Fruit fly (Drosophila melanogaster) whole organism, embryonic: Measurements from ENCODE around the gene IFT54.

Source experiments
- CG10209 ChIP-seq: fragments of 200-800 bp; sonication (Bioruptor generic); optimal IDR thresholded peaks from 3 replicates; lab custom pipeline; 2017; ENCODE audit warnings: missing biosample characterization, mild to moderate bottlenecking, missing genetic modification characterization, missing genetic modification reagents
- CG11696 ChIP-seq: fragments of 200-800 bp; sonication (Bioruptor generic); IDR thresholded peaks from 2 replicates; pipeline ENCODE4 v1.3.6; 2022; ENCODE audit warnings: missing biosample characterization, missing genetic modification characterization
- CG12219 ChIP-seq: fragments of 200-800 bp; sonication (Bioruptor generic); optimal IDR thresholded peaks from 3 replicates; lab custom pipeline; 2018; ENCODE audit warnings: missing biosample characterization, mild to moderate bottlenecking, missing genetic modification characterization
- CG12942 ChIP-seq: fragments of 200-800 bp; sonication (Bioruptor generic); optimal IDR thresholded peaks from 3 replicates; lab custom pipeline; 2016; ENCODE audit warnings: missing biosample characterization, missing genetic modification characterization
- CG13296 ChIP-seq: fragments of 200-800 bp; sonication (Bioruptor generic); optimal IDR thresholded peaks from 3 replicates; lab custom pipeline; 2018; ENCODE audit warnings: missing biosample characterization, mild to moderate bottlenecking, missing genetic modification characterization
- CG14441 ChIP-seq: fragments of 200-800 bp; sonication (Bioruptor generic); IDR thresholded peaks from 2 replicates; pipeline ENCODE4 v1.3.6; 2022; ENCODE audit warnings: missing biosample characterization, missing genetic modification characterization
- CG15011 ChIP-seq: fragments of 200-800 bp; sonication (Bioruptor generic); optimal IDR thresholded peaks from 3 replicates; lab custom pipeline; 2018; ENCODE audit warnings: missing biosample characterization, mild to moderate bottlenecking, missing genetic modification characterization
- CG1529 ChIP-seq: fragments of 200-800 bp; sonication (Bioruptor generic); optimal IDR thresholded peaks from 3 replicates; lab custom pipeline; 2018; ENCODE audit warnings: missing biosample characterization, missing genetic modification characterization
- CG15479 ChIP-seq: fragments of 200-800 bp; sonication (Bioruptor generic); optimal IDR thresholded peaks from 3 replicates; lab custom pipeline; 2019; ENCODE audit warnings: missing biosample characterization, mild to moderate bottlenecking, missing genetic modification characterization, moderate library complexity
- CG18262 ChIP-seq: fragments of 200-800 bp; optimal IDR thresholded peaks from 3 replicates; lab custom pipeline; 2019; ENCODE audit warnings: missing biosample characterization, mild to moderate bottlenecking, missing genetic modification characterization, moderate library complexity
- CG1832 ChIP-seq: fragments of 200-800 bp; sonication (Bioruptor generic); optimal IDR thresholded peaks from 2 replicates; lab custom pipeline; 2017; ENCODE audit warnings: missing biosample characterization, mild to moderate bottlenecking, missing genetic modification characterization, inconsistent platforms
- CG18764 ChIP-seq: fragments of 200-800 bp; sonication (Bioruptor generic); optimal IDR thresholded peaks from 3 replicates; lab custom pipeline; 2016; ENCODE audit warnings: missing biosample characterization, missing genetic modification characterization
- CG3163 ChIP-seq: fragments of 200-800 bp; sonication (Bioruptor generic); optimal IDR thresholded peaks from 3 replicates; lab custom pipeline; 2016; ENCODE audit warnings: missing biosample characterization, missing genetic modification characterization
- CG32532 ChIP-seq: fragments of 200-800 bp; sonication (Bioruptor generic); IDR thresholded peaks from 2 replicates; pipeline ENCODE4 v1.3.6; 2022; ENCODE audit warnings: missing biosample characterization, missing genetic modification characterization
- CG3847 ChIP-seq: fragments of 200-800 bp; sonication (Bioruptor generic); IDR thresholded peaks from 2 replicates; pipeline ENCODE4 v1.3.6; 2022; ENCODE audit warnings: missing biosample characterization, missing genetic modification characterization
- CG4820 ChIP-seq: fragments of 200-800 bp; sonication (Bioruptor generic); optimal IDR thresholded peaks from 3 replicates; lab custom pipeline; 2016; ENCODE audit warnings: missing biosample characterization, missing genetic modification characterization
- CG7372 ChIP-seq: fragments of 200-800 bp; sonication (Bioruptor generic); IDR thresholded peaks from 2 replicates; pipeline ENCODE4 v1.3.6; 2022; ENCODE audit warnings: missing biosample characterization, missing genetic modification characterization
- CG9817 ChIP-seq: fragments of 200-800 bp; sonication (Bioruptor generic); optimal IDR thresholded peaks from 2 replicates; lab custom pipeline; 2018; ENCODE audit warnings: missing biosample characterization, mild to moderate bottlenecking, missing genetic modification characterization, moderate library complexity
- Chrac-16 ChIP-seq: fragments of 200-800 bp; sonication (Bioruptor generic); optimal IDR thresholded peaks from 3 replicates; lab custom pipeline; 2016; ENCODE audit warnings: missing biosample characterization, missing genetic modification characterization
- CoRest ChIP-seq: fragments of 200-800 bp; sonication (Bioruptor generic); optimal IDR thresholded peaks from 3 replicates; lab custom pipeline; 2018; ENCODE audit warnings: missing biosample characterization, mild to moderate bottlenecking, missing genetic modification characterization, moderate library complexity
- Dek ChIP-seq: fragments of 200-800 bp; sonication (Bioruptor generic); optimal IDR thresholded peaks from 3 replicates; lab custom pipeline; 2019; ENCODE audit warnings: missing biosample characterization, mild to moderate bottlenecking, missing genetic modification characterization, moderate library complexity
- Eip74EF ChIP-seq, 2 experiments: fragments of 200-800 bp in 1 of 2; fragments of >200 bp in 1 of 2; sonication (Bioruptor generic) in 1 of 2; optimal IDR thresholded peaks; 2 replicates each; lab custom pipeline; 2017 to 2019; ENCODE audit warnings: missing biosample characterization in 2 of 2, missing genetic modification characterization in 2 of 2, mild to moderate bottlenecking in 1 of 2, moderate library complexity in 1 of 2
- Jarid2 ChIP-seq: fragments of 200-800 bp; sonication (Bioruptor generic); optimal IDR thresholded peaks from 3 replicates; lab custom pipeline; 2017; ENCODE audit warnings: mild to moderate bottlenecking, missing biosample characterization, missing genetic modification reagents, missing genetic modification characterization
- Nf-YA ChIP-seq: fragments of 200-800 bp; sonication (Bioruptor generic); IDR thresholded peaks from 2 replicates; pipeline ENCODE4 v1.3.6; 2022; ENCODE audit warnings: missing biosample characterization, missing genetic modification characterization
- Nf-YC ChIP-seq: fragments of 200-800 bp; optimal IDR thresholded peaks from 3 replicates; lab custom pipeline; 2019; ENCODE audit warnings: missing biosample characterization, mild to moderate bottlenecking, missing genetic modification characterization, moderate library complexity
- ac ChIP-seq: fragments of 200-800 bp; sonication (Bioruptor generic); optimal IDR thresholded peaks from 3 replicates; lab custom pipeline; 2017; ENCODE audit warnings: missing biosample characterization, mild to moderate bottlenecking, missing genetic modification characterization
- cato ChIP-seq: fragments of 200-800 bp; sonication (Bioruptor generic); optimal IDR thresholded peaks from 2 replicates; lab custom pipeline; 2016; ENCODE audit warnings: missing biosample characterization, missing genetic modification characterization, borderline replicate concordance
- caup ChIP-seq: fragments of 200-800 bp; sonication (Bioruptor generic); optimal IDR thresholded peaks from 3 replicates; lab custom pipeline; 2017; ENCODE audit warnings: missing biosample characterization, mild to moderate bottlenecking, missing genetic modification characterization, moderate library complexity; ENCODE audit not compliant: severe bottlenecking
- chif ChIP-seq, 2 experiments: fragments of 200-800 bp; sonication (Bioruptor generic); optimal IDR thresholded peaks; 3 replicates each; lab custom pipeline; 2016; ENCODE audit warnings: missing biosample characterization in 2 of 2, missing genetic modification characterization in 2 of 2
- croc ChIP-seq: fragments of 200-800 bp; sonication (Bioruptor generic); conservative IDR thresholded peaks from 3 replicates; pipeline ENCODE4 v1.3.6; 2022; ENCODE audit warnings: missing biosample characterization, missing genetic modification characterization
- crol ChIP-seq: fragments of 200-800 bp; sonication (Bioruptor generic); IDR thresholded peaks from 2 replicates; pipeline ENCODE4 v1.3.6; 2022; ENCODE audit warnings: missing biosample characterization, missing genetic modification characterization
- cwo ChIP-seq: fragments of 200-800 bp; sonication (Bioruptor generic); optimal IDR thresholded peaks from 3 replicates; lab custom pipeline; 2017; ENCODE audit warnings: missing biosample characterization, missing genetic modification characterization, mild to moderate bottlenecking, moderate library complexity, missing genetic modification reagents
- exex ChIP-seq: fragments of 200-800 bp; sonication (Bioruptor generic); optimal IDR thresholded peaks from 4 replicates; lab custom pipeline; 2018; ENCODE audit warnings: missing biosample characterization, mild to moderate bottlenecking, missing genetic modification characterization, moderate library complexity
- eyg ChIP-seq: fragments of 200-800 bp; sonication (Bioruptor generic); optimal IDR thresholded peaks from 3 replicates; lab custom pipeline; 2016; ENCODE audit warnings: missing biosample characterization, missing genetic modification characterization
- gcm ChIP-seq: fragments of 200-800 bp; sonication (Bioruptor generic); optimal IDR thresholded peaks from 2 replicates; lab custom pipeline; 2019; ENCODE audit warnings: missing biosample characterization, mild to moderate bottlenecking, missing genetic modification characterization, moderate library complexity
- grau ChIP-seq: fragments of 200-800 bp; optimal IDR thresholded peaks from 3 replicates; lab custom pipeline; 2019; ENCODE audit warnings: missing biosample characterization, mild to moderate bottlenecking, missing genetic modification characterization, moderate library complexity
- gsb-n ChIP-seq: fragments of 200-800 bp; sonication (Bioruptor generic); optimal IDR thresholded peaks from 3 replicates; lab custom pipeline; 2018; ENCODE audit warnings: missing biosample characterization, mild to moderate bottlenecking, missing genetic modification characterization
- hkb ChIP-seq, 2 experiments: fragments of 200-800 bp in 1 of 2; fragments of >200 bp in 1 of 2; sonication (Bioruptor generic) in 1 of 2; IDR thresholded peaks in 1 of 2; optimal IDR thresholded peaks in 1 of 2; 2 replicates each; pipeline versions ENCODE4 v1.3.6 to Lab custom; 2017 to 2022; ENCODE audit warnings: missing biosample characterization in 1 of 2, missing genetic modification characterization in 1 of 2
- lilli ChIP-seq: fragments of 200-800 bp; sonication (Bioruptor generic); optimal IDR thresholded peaks from 3 replicates; lab custom pipeline; 2016; ENCODE audit warnings: missing biosample characterization, missing genetic modification characterization
- nom ChIP-seq: fragments of 200-800 bp; sonication (Bioruptor generic); optimal IDR thresholded peaks from 2 replicates; lab custom pipeline; 2017; ENCODE audit warnings: missing biosample characterization, missing genetic modification characterization, mild to moderate bottlenecking, moderate library complexity, missing genetic modification reagents
- oc ChIP-seq: fragments of 200-800 bp; sonication (Bioruptor generic); optimal IDR thresholded peaks from 2 replicates; lab custom pipeline; 2018; ENCODE audit warnings: missing biosample characterization, mild to moderate bottlenecking, missing genetic modification characterization, moderate library complexity
- org-1 ChIP-seq: fragments of 200-800 bp; sonication (Bioruptor generic); optimal IDR thresholded peaks from 2 replicates; lab custom pipeline; 2017; ENCODE audit warnings: missing biosample characterization, missing genetic modification characterization
- phol ChIP-seq: fragments of 200-800 bp; sonication (Bioruptor generic); optimal IDR thresholded peaks from 3 replicates; lab custom pipeline; 2018; ENCODE audit warnings: missing biosample characterization, mild to moderate bottlenecking, missing genetic modification characterization, moderate library complexity
- ro ChIP-seq: fragments of 200-800 bp; sonication (Bioruptor generic); IDR thresholded peaks from 2 replicates; pipeline ENCODE4 v1.3.6; 2022; ENCODE audit warnings: missing biosample characterization, missing genetic modification characterization
- sqz ChIP-seq: fragments of 200-800 bp; sonication (Bioruptor generic); optimal IDR thresholded peaks from 3 replicates; lab custom pipeline; 2018; ENCODE audit warnings: missing biosample characterization, mild to moderate bottlenecking, missing genetic modification characterization
- tin ChIP-seq: fragments of 200-800 bp; sonication (Bioruptor generic); optimal IDR thresholded peaks from 3 replicates; lab custom pipeline; 2016; ENCODE audit warnings: missing biosample characterization, missing genetic modification characterization
- ttk ChIP-seq: fragments of 200-800 bp; sonication (Bioruptor generic); IDR thresholded peaks from 2 replicates; pipeline ENCODE4 v2.1.2; 2022; ENCODE audit warnings: missing biosample characterization, missing genetic modification characterization

Gene IFT54

DNA sequence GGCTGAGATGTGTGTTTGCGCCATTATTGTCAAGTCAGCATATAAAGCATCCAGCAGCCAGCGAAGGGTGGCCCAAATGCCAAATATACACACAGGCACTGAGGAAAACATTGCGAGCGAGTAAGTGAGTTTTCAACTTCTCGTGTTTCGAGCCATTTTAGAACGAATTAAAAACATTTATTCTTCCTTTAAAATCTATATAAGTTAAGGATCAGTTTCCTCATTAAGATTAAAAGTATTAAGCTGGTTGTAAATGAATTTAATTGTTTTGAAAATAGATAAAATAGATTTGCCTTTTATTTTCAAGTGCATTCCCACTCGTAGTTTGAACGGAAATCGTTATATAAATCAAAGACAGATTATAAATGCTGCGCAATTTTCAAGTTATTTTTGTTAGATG, 49.2 kb downstream of the IFT54 start (continued):
- TF ChIP-seq CG32532 (GFP tag; lab: Robert Waterston, UW) (no peak), sqz (GFP tag; lab: Kevin White, UChicago) (no peak), cwo (GFP tag; lab: Kevin White, UChicago) (peak; percentile 41)

DNA sequence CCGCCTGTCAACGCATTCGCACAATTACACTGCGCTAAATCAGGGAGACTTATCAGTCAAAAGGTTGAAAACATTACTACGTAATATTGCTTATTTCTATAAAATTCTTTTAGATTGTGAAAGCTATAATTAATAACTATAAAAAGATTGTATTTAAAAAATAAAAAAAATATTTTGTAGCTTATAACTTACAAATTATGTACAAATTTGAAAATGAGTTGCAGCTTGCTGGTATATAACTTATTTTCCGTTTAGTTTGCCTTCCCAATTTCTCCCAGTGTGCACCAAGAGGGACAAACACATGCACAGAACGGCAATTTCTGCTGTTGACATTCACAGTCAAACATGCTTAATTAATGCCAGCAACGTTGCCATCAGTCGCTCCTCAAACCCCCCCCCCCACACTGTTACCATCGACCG, 51.5 kb downstream of the IFT54 start:
- TF ChIP-seq crol (GFP tag; lab: Robert Waterston, UW) (no peak), eyg (GFP tag; lab: Kevin White, UChicago) (no peak), Chrac-16 (GFP tag; lab: Kevin White, UChicago) (peak; percentile 12), Nf-YC (tag; lab: Kevin White, UChicago) (peak; percentile 48), Nf-YA (no peak), CG11696 (GFP tag; lab: Robert Waterston, UW) (0 out of 2 replicates have a peak, but pooled peaks have one; percentile 16), org-1 (GFP tag; lab: Kevin White, UChicago) (peak; percentile 63), CG1529 (GFP tag; lab: Kevin White, UChicago) (peak; percentile 41), cwo (GFP tag; lab: Kevin White, UChicago) (peak; percentile 77), CG7372 (GFP tag; lab: Robert Waterston, UW) (peak; percentile 44), oc (tag; lab: Kevin White, UChicago) (peak; percentile 16), grau (tag; lab: Kevin White, UChicago) (peak; percentile 76), CG10209 (GFP tag; lab: Kevin White, UChicago) (peak; percentile 56), CG12219 (peak; percentile 4), tin (GFP tag; lab: Kevin White, UChicago) (peak; percentile 49), CG1832 (GFP tag; lab: Kevin White, UChicago) (no peak), phol (tag; lab: Kevin White, UChicago) (peak; percentile 85), nom (GFP tag; lab: Kevin White, UChicago) (peak; percentile 87), Dek (tag; lab: Kevin White, UChicago) (peak; percentile 63), CG12942 (GFP tag; lab: Kevin White, UChicago) (peak; percentile 30), CG3163 (GFP tag; lab: Kevin White, UChicago) (no peak), CG15011 (peak; percentile 69), CG3847 (GFP tag; lab: Robert Waterston, UW) (peak; percentile 38), Eip74EF (GFP tag; optimal IDR thresholded peaks at IDR 0.05; lab: Kevin White, UChicago) (peak in 1 of 2 experiments; percentile 21), chif (GFP tag; optimal IDR thresholded peaks at IDR 0.05; lab: Kevin White, UChicago) (peak in 1 of 2 experiments; percentile 1), ttk (GFP tag; lab: Robert Waterston, UW) (peak; percentile 52), CoRest (tag; lab: Kevin White, UChicago) (peak; percentile 77), croc (GFP tag; lab: Robert Waterston, UW) (peak; percentile 62; the same call in 1 of the 3 replicates), gcm (GFP tag; lab: Kevin White, UChicago) (peak; percentile 62), exex (tag; lab: Kevin White, UChicago) (peak; percentile 14), ro (GFP tag; lab: Robert Waterston, UW) (no peak; the same call in 1 of the 2 replicates), CG9817 (tag; lab: Kevin White, UChicago) (peak; percentile 58), CG18764 (GFP tag; lab: Kevin White, UChicago) (peak; percentile 3), CG15479 (GFP tag; lab: Kevin White, UChicago) (no peak), CG18262 (tag; lab: Kevin White, UChicago) (peak; percentile 81), caup (GFP tag; lab: Kevin White, UChicago) (peak; percentile 72), ac (no peak), cato (GFP tag; lab: Kevin White, UChicago) (peak; percentile 28), lilli (GFP tag; lab: Kevin White, UChicago) (peak; percentile 18), hkb (optimal IDR thresholded peaks at IDR 0.05; lab: Kevin White, UChicago) (no peak), hkb (GFP tag; IDR thresholded peaks at IDR 0.05; lab: Robert Waterston, UW) (peak; percentile 77), CG13296 (GFP tag; lab: Kevin White, UChicago) (peak; percentile 81), gsb-n (peak; percentile 64), CG4820 (GFP tag; lab: Kevin White, UChicago) (peak; percentile 62), CG14441 (GFP tag; lab: Robert Waterston, UW) (peak; percentile 40), Jarid2 (GFP tag; lab: Kevin White, UChicago) (peak; percentile 44)
